Worm (Caenorhabditis elegans): ENCODE measurements around the gene F21C10.1.

DNA sequence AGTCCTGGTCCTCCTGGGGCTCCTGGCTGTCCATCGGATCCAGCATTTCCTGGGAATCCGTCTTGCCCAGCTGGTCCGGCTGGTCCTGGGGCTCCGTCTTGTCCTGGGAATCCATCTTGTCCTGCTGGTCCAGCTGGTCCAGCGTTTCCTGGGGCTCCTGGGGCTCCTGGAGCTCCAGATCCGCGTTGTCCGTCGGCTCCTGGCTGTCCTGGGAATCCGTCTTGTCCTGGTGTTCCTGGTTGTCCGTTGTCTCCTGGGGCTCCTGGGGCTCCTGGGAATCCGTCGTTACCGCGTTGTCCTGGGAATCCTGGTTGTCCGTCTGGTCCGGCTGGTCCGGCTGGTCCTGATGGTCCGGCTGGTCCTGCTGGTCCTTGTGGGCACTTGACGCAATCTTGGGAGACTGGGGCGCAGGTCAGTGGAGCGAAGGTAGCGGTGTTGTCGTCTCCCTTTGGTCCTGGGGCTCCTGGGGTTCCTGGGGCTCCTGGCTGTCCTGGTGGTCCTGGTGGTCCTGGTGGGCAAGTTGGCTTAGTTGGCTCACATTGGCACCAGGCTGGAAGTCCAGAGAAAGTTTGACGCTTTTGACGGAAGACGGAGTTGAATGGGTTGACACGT lies 30.1 kb downstream of the F21C10.1 start:
- TF ChIP-seq nhr-6 (tag; optimal IDR thresholded peaks at IDR 0.05) (no peak), ceh-16 (tag; optimal IDR thresholded peaks at IDR 0.05) (no peak), ztf-11 (tag; optimal IDR thresholded peaks at IDR 0.05) (no peak)

All from whole organism, L2 larva.